Fruit fly (Drosophila melanogaster) whole organism, embryonic: ENCODE results near the gene CG4957.

Experiments
- ATbp ChIP-seq: fragments of 200-800 bp; sonication (Bioruptor generic); optimal IDR thresholded peaks from 2 replicates; lab custom pipeline; 2017; ENCODE audit warnings: missing biosample characterization, mild to moderate bottlenecking, missing genetic modification characterization, missing genetic modification reagents
- Aef1 ChIP-seq: fragments of 200-800 bp; sonication (Bioruptor generic); IDR thresholded peaks from 3 replicates; pipeline ENCODE4 v1.3.6; 2022; ENCODE audit warnings: missing biosample characterization, missing genetic modification characterization
- Asciz ChIP-seq: fragments of 200-800 bp; sonication (Bioruptor generic); optimal IDR thresholded peaks from 2 replicates; lab custom pipeline; 2017; ENCODE audit warnings: missing biosample characterization, mild to moderate bottlenecking, missing genetic modification characterization, missing genetic modification reagents
- CG12071 ChIP-seq: fragments of 200-800 bp; sonication (Bioruptor generic); optimal IDR thresholded peaks from 3 replicates; lab custom pipeline; 2018; ENCODE audit warnings: missing biosample characterization, mild to moderate bottlenecking, missing genetic modification characterization
- CG12104 ChIP-seq: fragments of 200-800 bp; sonication (Bioruptor generic); optimal IDR thresholded peaks from 3 replicates; lab custom pipeline; 2016; ENCODE audit warnings: missing biosample characterization, missing genetic modification characterization
- CG12219 ChIP-seq: fragments of 200-800 bp; sonication (Bioruptor generic); optimal IDR thresholded peaks from 3 replicates; lab custom pipeline; 2018; ENCODE audit warnings: missing biosample characterization, mild to moderate bottlenecking, missing genetic modification characterization
- CG15696 ChIP-seq: fragments of 200-800 bp; sonication (Bioruptor generic); optimal IDR thresholded peaks from 2 replicates; lab custom pipeline; 2019; ENCODE audit warnings: missing biosample characterization, mild to moderate bottlenecking, missing genetic modification characterization, moderate library complexity
- CG17186 ChIP-seq: fragments of 200-800 bp; sonication (Bioruptor generic); optimal IDR thresholded peaks from 3 replicates; lab custom pipeline; 2017; ENCODE audit warnings: missing biosample characterization, missing genetic modification reagents, missing genetic modification characterization
- CG17612 ChIP-seq: fragments of 200-800 bp; sonication (Bioruptor generic); IDR thresholded peaks from 2 replicates; pipeline ENCODE4 v1.3.6; 2022; ENCODE audit warnings: missing biosample characterization, missing genetic modification characterization
- CG17802 ChIP-seq: fragments of 200-800 bp; sonication (Bioruptor generic); optimal IDR thresholded peaks from 2 replicates; lab custom pipeline; 2018; ENCODE audit warnings: missing biosample characterization, mild to moderate bottlenecking, missing genetic modification characterization, moderate library complexity
- CG18011 ChIP-seq: fragments of 200-800 bp; sonication (Bioruptor generic); optimal IDR thresholded peaks from 2 replicates; lab custom pipeline; 2017; ENCODE audit warnings: missing biosample characterization, missing genetic modification characterization, mild to moderate bottlenecking, moderate library complexity, missing genotype
- CG18262 ChIP-seq: fragments of 200-800 bp; optimal IDR thresholded peaks from 3 replicates; lab custom pipeline; 2019; ENCODE audit warnings: missing biosample characterization, mild to moderate bottlenecking, missing genetic modification characterization, moderate library complexity
- CG18599 ChIP-seq: fragments of 200-800 bp; sonication (Bioruptor generic); optimal IDR thresholded peaks from 3 replicates; lab custom pipeline; 2017; ENCODE audit warnings: missing biosample characterization, missing genetic modification characterization, mild to moderate bottlenecking, moderate library complexity, missing genetic modification reagents
- CG18764 ChIP-seq: fragments of 200-800 bp; sonication (Bioruptor generic); optimal IDR thresholded peaks from 3 replicates; lab custom pipeline; 2016; ENCODE audit warnings: missing biosample characterization, missing genetic modification characterization
- CG34224 ChIP-seq: fragments of 200-800 bp; sonication (Bioruptor generic); IDR thresholded peaks from 3 replicates; pipeline ENCODE4 v1.3.6; 2022; ENCODE audit warnings: missing biosample characterization, missing genetic modification characterization; ENCODE audit not compliant: partially characterized antibody
- CG3726 ChIP-seq: fragments of 200-800 bp; sonication (Bioruptor generic); IDR thresholded peaks from 3 replicates; pipeline ENCODE4, ENCODE4 v1.3.6; 2022; ENCODE audit warnings: missing biosample characterization, missing genetic modification characterization
- CG42726 ChIP-seq: fragments of 200-800 bp; sonication (Bioruptor generic); IDR thresholded peaks from 2 replicates; pipeline ENCODE4 v1.3.6; 2022; ENCODE audit warnings: missing biosample characterization, missing genetic modification characterization; ENCODE audit not compliant: partially characterized antibody
- CG4730 ChIP-seq: fragments of 200-800 bp; sonication (Bioruptor generic); IDR thresholded peaks from 2 replicates; pipeline ENCODE4 v1.3.6; 2022; ENCODE audit warnings: missing biosample characterization, missing genetic modification characterization
- CG5180 ChIP-seq: fragments of 200-800 bp; sonication (Bioruptor generic); optimal IDR thresholded peaks from 3 replicates; lab custom pipeline; 2017; ENCODE audit warnings: missing biosample characterization, missing genetic modification characterization, mild to moderate bottlenecking, moderate library complexity, missing genetic modification reagents
- CG8359 ChIP-seq: fragments of 200-800 bp; sonication (Bioruptor generic); optimal IDR thresholded peaks from 2 replicates; lab custom pipeline; 2017; ENCODE audit warnings: missing biosample characterization, mild to moderate bottlenecking, missing genetic modification characterization, borderline replicate concordance
- CG8388 ChIP-seq: fragments of 200-800 bp; sonication (Bioruptor generic); optimal IDR thresholded peaks from 2 replicates; lab custom pipeline; 2019; ENCODE audit warnings: missing biosample characterization, mild to moderate bottlenecking, missing genetic modification characterization, moderate library complexity
- CG9797 ChIP-seq: fragments of 200-800 bp; sonication (Bioruptor generic); optimal IDR thresholded peaks from 3 replicates; lab custom pipeline; 2018; ENCODE audit warnings: missing biosample characterization, mild to moderate bottlenecking, missing genetic modification characterization
- Camta ChIP-seq: fragments of 200-800 bp; sonication (Bioruptor generic); optimal IDR thresholded peaks from 2 replicates; lab custom pipeline; 2016; ENCODE audit warnings: missing biosample characterization, missing genetic modification characterization
- D ChIP-seq, 2 experiments: fragments of 200-800 bp in 1 of 2; fragments of >200 bp in 1 of 2; sonication (Bioruptor generic) in 1 of 2; optimal IDR thresholded peaks; 2 replicates in 1 of 2; 3 replicates in 1 of 2; lab custom pipeline; 2017; ENCODE audit warnings: mild to moderate bottlenecking in 1 of 2, missing biosample characterization in 1 of 2, missing genetic modification characterization in 1 of 2, missing genetic modification reagents in 1 of 2
- D19A ChIP-seq: fragments of 200-800 bp; optimal IDR thresholded peaks from 3 replicates; lab custom pipeline; 2019; ENCODE audit warnings: missing biosample characterization, mild to moderate bottlenecking, missing genetic modification characterization, moderate library complexity
- ERR ChIP-seq: fragments of 200-800 bp; sonication (Bioruptor generic); optimal IDR thresholded peaks from 2 replicates; lab custom pipeline; 2016; ENCODE audit warnings: missing biosample characterization, missing genetic modification characterization
- Fer1 ChIP-seq: fragments of 200-800 bp; sonication (Bioruptor generic); optimal IDR thresholded peaks from 2 replicates; lab custom pipeline; 2017; ENCODE audit warnings: missing biosample characterization, mild to moderate bottlenecking, missing genetic modification characterization
- Med ChIP-seq: fragments of 200-800 bp; sonication (Bioruptor generic); peaks from one replicate; lab custom pipeline; 2016; ENCODE audit warnings: missing biosample characterization, missing genetic modification characterization, mild to moderate bottlenecking, inconsistent platforms, moderate library complexity
- Pdp1 ChIP-seq, 2 experiments: fragments of 200-800 bp; sonication (Bioruptor generic); optimal IDR thresholded peaks; 3 replicates each; lab custom pipeline; 2016; ENCODE audit warnings: missing biosample characterization in 2 of 2, missing genetic modification characterization in 2 of 2, mild to moderate bottlenecking in 1 of 2, moderate library complexity in 1 of 2
- Ssrp ChIP-seq: fragments of 200-800 bp; sonication (Bioruptor generic); optimal IDR thresholded peaks from 2 replicates; lab custom pipeline; 2018; ENCODE audit warnings: missing biosample characterization, mild to moderate bottlenecking, missing genetic modification characterization, moderate library complexity
- Tbp ChIP-seq: fragments of >200 bp; optimal IDR thresholded peaks from 2 replicates; lab custom pipeline; 2018; ENCODE audit warnings: missing biosample characterization, missing genetic modification characterization
- YL-1 ChIP-seq: fragments of 200-800 bp; sonication (Bioruptor generic); optimal IDR thresholded peaks from 3 replicates; lab custom pipeline; 2017; ENCODE audit warnings: missing biosample characterization, mild to moderate bottlenecking, missing genetic modification characterization
- ase ChIP-seq: fragments of 200-800 bp; sonication (Bioruptor generic); IDR thresholded peaks from 3 replicates; pipeline ENCODE4 v1.3.6; 2022; ENCODE audit warnings: missing biosample characterization, missing genetic modification characterization
- az2 ChIP-seq: fragments of 200-800 bp; sonication (Bioruptor generic); optimal IDR thresholded peaks from 3 replicates; lab custom pipeline; 2016; ENCODE audit warnings: missing biosample characterization, missing genetic modification characterization
- bcd ChIP-seq: fragments of 200-800 bp; sonication (Bioruptor generic); optimal IDR thresholded peaks from 2 replicates; lab custom pipeline; 2017; ENCODE audit warnings: missing biosample characterization, mild to moderate bottlenecking, missing genetic modification characterization
- br ChIP-seq: fragments of >200 bp; optimal IDR thresholded peaks from 2 replicates; lab custom pipeline; 2017
- cas ChIP-seq: fragments of 200-800 bp; sonication (Bioruptor generic); IDR thresholded peaks from 2 replicates; pipeline ENCODE4 v1.3.6; 2022; ENCODE audit warnings: missing biosample characterization, missing genetic modification characterization
- gfzf ChIP-seq: fragments of 200-800 bp; sonication (Bioruptor generic); optimal IDR thresholded peaks from 2 replicates; lab custom pipeline; 2016; ENCODE audit warnings: missing biosample characterization, mild to moderate bottlenecking, missing genetic modification characterization, moderate library complexity
- gsb-n ChIP-seq: fragments of 200-800 bp; sonication (Bioruptor generic); optimal IDR thresholded peaks from 3 replicates; lab custom pipeline; 2018; ENCODE audit warnings: missing biosample characterization, mild to moderate bottlenecking, missing genetic modification characterization
- inv ChIP-seq: fragments of 200-800 bp; sonication (Bioruptor generic); IDR thresholded peaks from 2 replicates; pipeline ENCODE4 v1.3.6; 2022; ENCODE audit warnings: missing biosample characterization, missing genetic modification characterization; ENCODE audit not compliant: partially characterized antibody
- p53 ChIP-seq: fragments of 200-800 bp; sonication (Bioruptor generic); optimal IDR thresholded peaks from 2 replicates; lab custom pipeline; 2016; ENCODE audit warnings: missing biosample characterization, missing genetic modification characterization
- phol ChIP-seq: fragments of 200-800 bp; sonication (Bioruptor generic); optimal IDR thresholded peaks from 3 replicates; lab custom pipeline; 2018; ENCODE audit warnings: missing biosample characterization, mild to moderate bottlenecking, missing genetic modification characterization, moderate library complexity
- prd ChIP-seq, 3 experiments: fragments of >200 bp in 2 of 3; fragments of 200-800 bp in 1 of 3; sonication (Bioruptor generic) in 1 of 3; optimal IDR thresholded peaks in 2 of 3; IDR thresholded peaks in 1 of 3; 2 replicates in 2 of 3; 3 replicates in 1 of 3; pipeline versions ENCODE4 v1.3.6 to Lab custom; 2017 to 2022; ENCODE audit warnings: missing biosample characterization in 1 of 3, missing genetic modification characterization in 1 of 3
- row ChIP-seq: fragments of 200-800 bp; sonication (Bioruptor generic); IDR thresholded peaks from 3 replicates; pipeline ENCODE4 v1.3.6; 2022; ENCODE audit warnings: missing biosample characterization, missing genetic modification characterization
- schlank ChIP-seq: fragments of 200-800 bp; sonication (Bioruptor generic); optimal IDR thresholded peaks from 2 replicates; lab custom pipeline; 2018; ENCODE audit warnings: missing biosample characterization, mild to moderate bottlenecking, missing genetic modification characterization
- scrt ChIP-seq: fragments of 200-800 bp; sonication (Bioruptor generic); optimal IDR thresholded peaks from 2 replicates; lab custom pipeline; 2018; ENCODE audit warnings: missing biosample characterization, mild to moderate bottlenecking, missing genetic modification characterization, moderate library complexity
- stc ChIP-seq: fragments of 200-800 bp; sonication (Bioruptor generic); IDR thresholded peaks from 2 replicates; pipeline ENCODE4 v1.3.6; 2022; ENCODE audit warnings: missing biosample characterization, missing genetic modification characterization
- trh ChIP-seq: fragments of 200-800 bp; sonication (Bioruptor generic); optimal IDR thresholded peaks from 2 replicates; lab custom pipeline; 2016; ENCODE audit warnings: missing biosample characterization, missing genetic modification characterization
- wdn ChIP-seq: fragments of 200-800 bp; sonication (Bioruptor generic); IDR thresholded peaks from 2 replicates; pipeline ENCODE4 v1.3.6; 2022; ENCODE audit warnings: missing biosample characterization, missing genetic modification characterization
- wor ChIP-seq: fragments of 200-800 bp; sonication (Bioruptor generic); IDR thresholded peaks from 2 replicates; pipeline ENCODE4 v1.3.6; 2022; ENCODE audit warnings: missing biosample characterization, missing genetic modification characterization

CG4957 gene

dm6 chr2L:10276436-10276835 lies 7.8 kb downstream of the CG4957 start:
- TF ChIP-seq Tbp (GFP tag; lab: Kevin White, UChicago) (no peak), CG15696 (tag; lab: Kevin White, UChicago) (peak; percentile 13), Pdp1 (GFP tag; optimal IDR thresholded peaks at IDR 0.05; lab: Kevin White, UChicago) (peak in 1 of 2 experiments; percentile 60), Camta (no peak), CG12104 (GFP tag; lab: Kevin White, UChicago) (peak; percentile 19), schlank (no peak), CG8388 (GFP tag; lab: Kevin White, UChicago) (peak; percentile 46), gsb-n (tag; lab: Kevin White, UChicago) (no peak), CG5180 (GFP tag; lab: Kevin White, UChicago) (no peak), cas (GFP tag; lab: Robert Waterston, UW) (no peak), trh (GFP tag; lab: Kevin White, UChicago) (no peak), stc (GFP tag; lab: Robert Waterston, UW) (peak; percentile 64), CG4730 (GFP tag; lab: Robert Waterston, UW) (no peak), p53 (GFP tag; lab: Kevin White, UChicago) (no peak), CG18011 (no peak), scrt (no peak), CG18764 (GFP tag; lab: Kevin White, UChicago) (peak; percentile 5), CG18599 (GFP tag; lab: Kevin White, UChicago) (no peak), prd (optimal IDR thresholded peaks at IDR 0.05; lab: Kevin White, UChicago) (no peak), prd (GFP tag; IDR thresholded peaks at IDR 0.05; lab: Robert Waterston, UW) (no peak), Aef1 (GFP tag; lab: Robert Waterston, UW) (no peak), wdn (GFP tag; lab: Robert Waterston, UW) (no peak), Ssrp (tag; lab: Kevin White, UChicago) (no peak), YL-1 (GFP tag; lab: Kevin White, UChicago) (peak; percentile 4), D19A (tag; lab: Kevin White, UChicago) (no peak), CG12219 (GFP tag; lab: Kevin White, UChicago) (no peak), inv (GFP tag; lab: Robert Waterston, UW) (no peak), CG17186 (GFP tag; lab: Kevin White, UChicago) (peak; percentile 17), CG8359 (GFP tag; lab: Kevin White, UChicago) (peak; percentile 22), CG9797 (GFP tag; lab: Kevin White, UChicago) (no peak), ase (GFP tag; lab: Robert Waterston, UW) (no peak), Asciz (GFP tag; lab: Kevin White, UChicago) (peak; percentile 75), row (GFP tag; lab: Robert Waterston, UW) (no peak), CG3726 (no peak), Fer1 (GFP tag; lab: Kevin White, UChicago) (no peak), wor (GFP tag; lab: Robert Waterston, UW) (peak; percentile 12; the same call in 1 of the 2 replicates), CG17612 (GFP tag; lab: Robert Waterston, UW) (no peak), Med (GFP tag; lab: Kevin White, UChicago) (no peak), az2 (GFP tag; lab: Kevin White, UChicago) (peak; percentile 23), CG34224 (GFP tag; lab: Robert Waterston, UW) (no peak), CG17802 (peak; percentile 29), D (optimal IDR thresholded peaks at IDR 0.05; lab: Kevin White, UChicago) (no peak), D (GFP tag; optimal IDR thresholded peaks at IDR 0.05; lab: Kevin White, UChicago) (peak; percentile 61), CG42726 (no peak), CG18262 (tag; lab: Kevin White, UChicago) (peak; percentile 82), br (lab: Kevin White, UChicago) (no peak), ERR (GFP tag; lab: Kevin White, UChicago) (no peak), gfzf (no peak), CG12071 (GFP tag; lab: Kevin White, UChicago) (no peak), bcd (GFP tag; lab: Kevin White, UChicago) (no peak), ATbp (GFP tag; lab: Kevin White, UChicago) (no peak), phol (tag; lab: Kevin White, UChicago) (peak; percentile 37)
